Fruit fly (Drosophila melanogaster) whole organism, adult: ENCODE measurements around the gene CG4914.

Experiments used
- CG12768 ChIP-seq: fragments of 200-800 bp; sonication (Bioruptor generic); optimal IDR thresholded peaks from 2 replicates; lab custom pipeline; 2017; ENCODE audit warnings: missing biosample characterization, missing genetic modification characterization, mild to moderate bottlenecking, moderate library complexity, missing genetic modification reagents
- CG1620 ChIP-seq: fragments of 200-800 bp; sonication (Bioruptor generic); optimal IDR thresholded peaks from 2 replicates; lab custom pipeline; 2016; ENCODE audit warnings: missing biosample characterization, missing genetic modification characterization
- CG5204 ChIP-seq: fragments of 200-800 bp; sonication (Bioruptor generic); optimal IDR thresholded peaks from 2 replicates; lab custom pipeline; 2016; ENCODE audit warnings: missing biosample characterization, missing genetic modification characterization
- CG7045 ChIP-seq: fragments of 200-800 bp; sonication (Bioruptor generic); optimal IDR thresholded peaks from 2 replicates; lab custom pipeline; 2017; ENCODE audit warnings: missing biosample characterization, mild to moderate bottlenecking, missing genetic modification characterization
- Clk ChIP-seq: fragments of 200-800 bp; sonication (Bioruptor generic); optimal IDR thresholded peaks from 2 replicates; lab custom pipeline; 2017; ENCODE audit warnings: missing biosample characterization, missing genetic modification characterization
- Hr96 ChIP-seq: fragments of 200-800 bp; sonication (Bioruptor generic); optimal IDR thresholded peaks from 2 replicates; lab custom pipeline; 2016; ENCODE audit warnings: missing biosample characterization, missing genetic modification characterization
- Mnt ChIP-seq: fragments of 200-800 bp; sonication (Bioruptor generic); optimal IDR thresholded peaks from 2 replicates; lab custom pipeline; 2016; ENCODE audit warnings: missing biosample characterization, mild to moderate bottlenecking, missing genetic modification characterization
- cic ChIP-seq: fragments of 200-800 bp; sonication (Bioruptor generic); optimal IDR thresholded peaks from 2 replicates; lab custom pipeline; 2017; ENCODE audit warnings: missing biosample characterization, mild to moderate bottlenecking, missing genetic modification characterization, moderate library complexity
- kay ChIP-seq: fragments of 200-800 bp; sonication (Bioruptor generic); peaks from one replicate; lab custom pipeline; 2016; ENCODE audit warnings: missing biosample characterization, missing genetic modification characterization, borderline replicate concordance
- toe ChIP-seq: fragments of 200-800 bp; sonication (Bioruptor generic); optimal IDR thresholded peaks from 2 replicates; lab custom pipeline; 2016; ENCODE audit warnings: missing biosample characterization, missing genetic modification characterization

- no peak for TF ChIP-seq CG12768 (GFP tag; lab: Kevin White, UChicago)
- TF ChIP-seq cic (GFP tag; lab: Kevin White, UChicago): no peak
- no peak for TF ChIP-seq Hr96
- TF ChIP-seq CG5204 (GFP tag; lab: Kevin White, UChicago): no peak
- no peak for TF ChIP-seq CG7045
- TF ChIP-seq CG1620: no peak
- no peak for TF ChIP-seq Clk
- TF ChIP-seq toe (GFP tag; lab: Kevin White, UChicago): no peak
- TF ChIP-seq Mnt (GFP tag; lab: Kevin White, UChicago): no peak
- TF ChIP-seq kay (GFP tag; lab: Kevin White, UChicago): no peak
Observed at dm6 chr3L:14661567-14662258, 16.2 kb downstream of the CG4914 start.
